Fruit fly (Drosophila melanogaster): Measurements from ENCODE around the gene wwk.

The wwk gene

dm6 chr2L:15118507-15118906 is 43.9 kb downstream of the wwk start:
- TF ChIP-seq CG14711 (tag; optimal IDR thresholded peaks at IDR 0.05) (no peak), CG7045 (GFP tag; optimal IDR thresholded peaks at IDR 0.05) (no peak), toe (GFP tag; optimal IDR thresholded peaks at IDR 0.05) (no peak), cic (GFP tag; optimal IDR thresholded peaks at IDR 0.05) (no peak), ovo (GFP tag; optimal IDR thresholded peaks at IDR 0.05) (no peak), Mnt (GFP tag; optimal IDR thresholded peaks at IDR 0.05) (no peak), Clk (GFP tag; optimal IDR thresholded peaks at IDR 0.05) (no peak), CG1620 (GFP tag; optimal IDR thresholded peaks at IDR 0.05) (no peak), Crg-1 (GFP tag; optimal IDR thresholded peaks at IDR 0.05) (no peak), cnc (optimal IDR thresholded peaks at IDR 0.05) (no peak), CG12768 (GFP tag; optimal IDR thresholded peaks at IDR 0.05) (no peak), tj (GFP tag; optimal IDR thresholded peaks at IDR 0.05) (no peak), CG33017 (tag; optimal IDR thresholded peaks at IDR 0.05) (no peak), kay (GFP tag; ENCODE audit: borderline replicate concordance) (no peak)

All from whole organism, adult.